Worm (Caenorhabditis elegans) whole organism, young adult: ENCODE results near the gene rga-4.

Source experiments
- B0035.1 ChIP-seq: sonication (generic microtip); optimal IDR thresholded peaks from 2 replicates; lab custom pipeline; 2016; ENCODE audit warnings: missing genetic modification characterization, mild to moderate bottlenecking, missing compliant biosample characterization, missing genotype, missing genetic modification reagents
- B0336.3 ChIP-seq: fragments of 200-800 bp; sonication (Bioruptor generic); IDR thresholded peaks from 2 replicates; pipeline ENCODE4 v1.3.6; 2022; ENCODE audit warnings: missing genetic modification characterization, missing compliant biosample characterization
- D2030.7 ChIP-seq: fragments of 200-800 bp; sonication (Bioruptor generic); IDR thresholded peaks from 2 replicates; pipeline ENCODE4 v1.3.6; 2022; ENCODE audit warnings: missing genetic modification reagents, missing genetic modification characterization, missing compliant biosample characterization
- F10E7.11 ChIP-seq: sonication (generic microtip); optimal IDR thresholded peaks from 2 replicates; lab custom pipeline; 2017; ENCODE audit warnings: mild to moderate bottlenecking, missing genetic modification characterization, moderate library complexity, missing compliant biosample characterization
- F23B12.7 ChIP-seq: sonication (generic microtip); optimal IDR thresholded peaks from 2 replicates; lab custom pipeline; 2017; ENCODE audit warnings: missing genetic modification characterization, mild to moderate bottlenecking, missing compliant biosample characterization, antibody characterized with exemption, moderate library complexity; ENCODE audit not compliant: insufficient read depth
- F39B2.1 ChIP-seq: fragments of 200-800 bp; sonication (Bioruptor generic); IDR thresholded peaks from 2 replicates; pipeline ENCODE4 v1.3.6; 2022; ENCODE audit warnings: missing genetic modification reagents, missing genetic modification characterization, missing compliant biosample characterization
- aptf-2 ChIP-seq: fragments of 200-800 bp; sonication (Bioruptor generic); conservative IDR thresholded peaks from 2 replicates; pipeline ENCODE4 v1.3.6; 2022; ENCODE audit warnings: missing genetic modification reagents, missing genetic modification characterization, missing compliant biosample characterization
- atf-7 ChIP-seq: sonication (generic microtip); optimal IDR thresholded peaks from 2 replicates; lab custom pipeline; 2017; ENCODE audit warnings: mild to moderate bottlenecking, missing genetic modification characterization, missing compliant biosample characterization
- attf-6 ChIP-seq: fragments of 200-800 bp; sonication (Bioruptor generic); IDR thresholded peaks from 2 replicates; pipeline ENCODE4 v1.3.6; 2022; ENCODE audit warnings: missing genetic modification reagents, missing genetic modification characterization, missing compliant biosample characterization
- ccch-3 ChIP-seq: fragments of 200-800 bp; sonication (Bioruptor generic); optimal IDR thresholded peaks from 2 replicates; lab custom pipeline; 2018; ENCODE audit warnings: mild to moderate bottlenecking, missing genetic modification characterization, missing compliant biosample characterization
- cebp-2 ChIP-seq: fragments of 200-800 bp; sonication (Bioruptor generic); IDR thresholded peaks from 2 replicates; pipeline ENCODE4 v1.3.6; 2022; ENCODE audit warnings: missing genetic modification characterization, missing compliant biosample characterization
- ceh-100 ChIP-seq: fragments of 200-800 bp; sonication (Bioruptor generic); IDR thresholded peaks from 2 replicates; pipeline ENCODE4 v1.3.6; 2022; ENCODE audit warnings: missing genetic modification reagents, missing genetic modification characterization, missing compliant biosample characterization
- ceh-40 ChIP-seq: fragments of 200-800 bp; sonication (Bioruptor generic); IDR thresholded peaks from 2 replicates; pipeline ENCODE4 v1.3.6; 2022; ENCODE audit warnings: missing genetic modification characterization, missing compliant biosample characterization
- ceh-58 ChIP-seq: fragments of 200-800 bp; sonication (Bioruptor generic); IDR thresholded peaks from 2 replicates; pipeline ENCODE4 v1.3.6; 2022; ENCODE audit warnings: missing genetic modification characterization, missing compliant biosample characterization
- chd-7 ChIP-seq: sonication (generic microtip); optimal IDR thresholded peaks from 2 replicates; lab custom pipeline; 2016; ENCODE audit warnings: mild to moderate bottlenecking, missing genetic modification characterization, moderate library complexity, missing compliant biosample characterization
- efl-1 ChIP-seq: fragments of 150-350 bp; optimal IDR thresholded peaks from 2 replicates; lab custom pipeline; 2014; ENCODE audit warnings: missing biosample characterization, missing genetic modification reagents, missing genetic modification characterization
- egl-44 ChIP-seq: fragments of 200-800 bp; sonication (Bioruptor generic); IDR thresholded peaks from 2 replicates; pipeline ENCODE4 v1.3.6; 2022; ENCODE audit warnings: missing genetic modification reagents, missing genetic modification characterization, missing compliant biosample characterization
- egrh-3 ChIP-seq: fragments of 200-800 bp; sonication (Bioruptor generic); IDR thresholded peaks from 2 replicates; pipeline ENCODE4 v1.3.6; 2022; ENCODE audit warnings: missing genetic modification reagents, missing genetic modification characterization, missing compliant biosample characterization
- gei-17 ChIP-seq: fragments of 200-800 bp; sonication (Bioruptor generic); optimal IDR thresholded peaks from 2 replicates; lab custom pipeline; 2018; ENCODE audit warnings: mild to moderate bottlenecking, missing genetic modification characterization, missing compliant biosample characterization
- hlh-26 ChIP-seq: fragments of 200-800 bp; sonication (Bioruptor generic); conservative IDR thresholded peaks from 2 replicates; pipeline ENCODE4 v1.3.6; 2022; ENCODE audit warnings: missing genetic modification reagents, missing genetic modification characterization, missing compliant biosample characterization
- hmg-20 ChIP-seq: fragments of 200-800 bp; sonication (Bioruptor generic); IDR thresholded peaks from 2 replicates; pipeline ENCODE4 v1.3.6; 2022; ENCODE audit warnings: missing genetic modification reagents, missing genetic modification characterization, missing compliant biosample characterization
- hrde-1 ChIP-seq: sonication (generic microtip); optimal IDR thresholded peaks from 2 replicates; lab custom pipeline; 2016; ENCODE audit warnings: missing genetic modification characterization, mild to moderate bottlenecking, missing compliant biosample characterization, moderate library complexity, missing genotype, missing genetic modification reagents, borderline replicate concordance
- lag-1 ChIP-seq: fragments of 200-800 bp; sonication (Bioruptor generic); IDR thresholded peaks from 2 replicates; pipeline ENCODE4 v1.3.6; 2022; ENCODE audit warnings: missing genetic modification reagents, missing genetic modification characterization, missing compliant biosample characterization
- let-526 ChIP-seq: fragments of 200-800 bp; sonication (Bioruptor generic); IDR thresholded peaks from 2 replicates; pipeline ENCODE4 v1.3.6; 2022; ENCODE audit warnings: missing genetic modification reagents, missing genetic modification characterization, missing compliant biosample characterization
- lin-40 ChIP-seq: sonication (generic microtip); optimal IDR thresholded peaks from 2 replicates; lab custom pipeline; 2016; ENCODE audit warnings: missing genetic modification characterization, mild to moderate bottlenecking, missing compliant biosample characterization, missing genotype, missing genetic modification reagents
- lir-1 ChIP-seq: fragments of 200-800 bp; sonication (Bioruptor generic); conservative IDR thresholded peaks from 2 replicates; pipeline ENCODE4 v1.3.6; 2022; ENCODE audit warnings: missing genetic modification reagents, missing genetic modification characterization, missing compliant biosample characterization
- mcd-1 ChIP-seq: fragments of 200-800 bp; sonication (Bioruptor generic); IDR thresholded peaks from 2 replicates; pipeline ENCODE4 v1.3.6; 2022; ENCODE audit warnings: missing genetic modification reagents, missing genetic modification characterization, missing compliant biosample characterization
- mes-4 ChIP-seq: sonication (generic microtip); optimal IDR thresholded peaks from 2 replicates; lab custom pipeline; 2016; ENCODE audit warnings: missing genotype, missing genetic modification characterization, missing compliant biosample characterization
- nfyb-1 ChIP-seq: fragments of 200-800 bp; sonication (Bioruptor generic); IDR thresholded peaks from 2 replicates; pipeline ENCODE4 v1.3.6; 2022; ENCODE audit warnings: missing genetic modification reagents, missing genetic modification characterization, missing compliant biosample characterization
- nhr-27 ChIP-seq: fragments of 200-800 bp; sonication (Bioruptor generic); optimal IDR thresholded peaks from 2 replicates; lab custom pipeline; 2018; ENCODE audit warnings: mild to moderate bottlenecking, missing genetic modification characterization, moderate library complexity, missing compliant biosample characterization
- snpc-1.1 ChIP-seq: sonication (generic microtip); optimal IDR thresholded peaks from 2 replicates; lab custom pipeline; 2017; ENCODE audit warnings: missing genetic modification characterization, mild to moderate bottlenecking, missing compliant biosample characterization, antibody characterized with exemption, moderate library complexity, missing genotype, missing genetic modification reagents; ENCODE audit not compliant: insufficient read depth
- snpc-1.3 ChIP-seq: sonication (generic microtip); optimal IDR thresholded peaks from 2 replicates; lab custom pipeline; 2017; ENCODE audit warnings: missing genetic modification characterization, mild to moderate bottlenecking, missing compliant biosample characterization, antibody characterized with exemption, moderate library complexity, missing genotype, missing genetic modification reagents; ENCODE audit not compliant: insufficient read depth
- unc-130 ChIP-seq: sonication (generic microtip); optimal IDR thresholded peaks from 2 replicates; lab custom pipeline; 2016; ENCODE audit warnings: missing genetic modification reagents, missing genetic modification characterization, missing compliant biosample characterization
- unc-62 ChIP-seq: fragments of 150-350 bp; optimal IDR thresholded peaks from 2 replicates; lab custom pipeline; 2014; ENCODE audit warnings: missing biosample characterization, missing genetic modification reagents, missing genetic modification characterization
- ztf-18 ChIP-seq: sonication (generic microtip); optimal IDR thresholded peaks from 2 replicates; lab custom pipeline; 2016; ENCODE audit warnings: missing genotype, mild to moderate bottlenecking, missing genetic modification characterization, missing compliant biosample characterization
- ztf-26 ChIP-seq: sonication (generic microtip); optimal IDR thresholded peaks from 2 replicates; lab custom pipeline; 2017; ENCODE audit warnings: missing genetic modification characterization, missing compliant biosample characterization
- ztf-28 ChIP-seq: fragments of 200-800 bp; sonication (Bioruptor generic); IDR thresholded peaks from 2 replicates; pipeline ENCODE4 v1.3.6; 2022; ENCODE audit warnings: missing genetic modification reagents, missing genetic modification characterization, missing compliant biosample characterization

The rga-4 gene

DNA sequence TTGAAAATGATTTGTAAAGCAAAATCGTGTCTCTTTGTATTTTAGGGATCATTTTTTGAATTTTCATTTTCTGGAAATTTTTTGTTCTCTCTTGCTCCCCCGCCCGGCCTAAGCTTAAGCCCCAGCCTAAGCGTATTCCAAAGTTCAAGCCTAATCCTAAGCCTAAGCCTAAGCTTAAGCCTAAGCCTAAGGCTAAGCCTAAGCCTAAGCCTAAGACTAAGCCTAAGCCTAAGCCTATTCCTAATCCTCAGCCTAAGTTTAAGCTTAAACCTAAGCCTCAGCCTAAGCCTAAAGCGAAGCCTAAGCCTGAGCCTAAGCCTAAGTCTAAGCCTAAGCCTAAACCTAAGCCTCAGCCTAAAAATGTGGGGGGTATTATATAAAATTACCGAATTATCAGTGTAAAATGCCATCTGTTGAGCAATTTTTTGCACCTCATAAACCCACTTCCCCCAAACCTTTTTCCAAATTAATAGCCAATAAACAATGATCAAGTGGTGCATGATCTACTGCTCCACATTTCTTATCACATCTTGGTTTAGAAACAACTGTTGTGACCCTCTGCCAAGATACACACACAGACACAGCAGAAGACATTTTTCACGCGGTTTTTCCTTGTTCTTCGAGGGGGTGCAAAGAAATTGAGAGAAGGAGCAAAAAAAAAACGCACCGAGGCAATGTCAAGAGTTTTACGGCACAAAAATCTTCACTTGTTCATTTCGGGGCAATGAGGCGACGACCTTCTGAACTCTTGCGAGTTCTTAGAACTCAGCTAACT, 41.6 kb downstream of the rga-4 start:
- no peak for TF ChIP-seq lin-40
- TF ChIP-seq ceh-40 (GFP tag; lab: Robert Waterston, UW): no peak
- TF ChIP-seq mes-4 (tag; lab: Kevin White, UChicago): no peak
- TF ChIP-seq B0336.3 (GFP tag; lab: Robert Waterston, UW): no peak
- no peak for TF ChIP-seq atf-7 (tag; lab: Kevin White, UChicago)
- no peak for TF ChIP-seq snpc-1.3 (tag; lab: Kevin White, UChicago)
- TF ChIP-seq egrh-3 (GFP tag; lab: Robert Waterston, UW): no peak
- TF ChIP-seq attf-6: no peak
- TF ChIP-seq chd-7 (tag; lab: Kevin White, UChicago): no peak
- TF ChIP-seq F39B2.1 (GFP tag; lab: Robert Waterston, UW): no peak
- no peak for TF ChIP-seq efl-1 (GFP tag; lab: Kevin White, UChicago)
- TF ChIP-seq nhr-27 (tag; lab: Kevin White, UChicago): no peak

DNA sequence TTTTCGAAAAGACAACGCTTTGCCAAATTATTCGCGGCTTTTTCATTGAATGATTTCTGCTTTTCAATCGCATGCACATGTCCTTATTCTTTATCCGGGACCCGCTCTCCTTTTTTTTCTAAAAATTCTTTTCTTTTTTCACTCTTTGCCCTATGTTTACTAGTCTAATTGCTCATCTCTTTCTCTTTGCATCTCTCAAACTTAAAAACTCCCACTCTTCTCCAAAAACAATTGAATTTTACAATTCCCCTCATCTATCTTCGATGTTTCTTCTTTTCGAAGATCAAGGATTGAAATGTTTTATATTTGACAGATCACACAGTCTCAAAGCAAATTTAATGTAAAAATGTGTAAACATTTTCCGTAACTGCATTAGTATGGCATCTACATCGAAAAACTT, 45.4 kb downstream of the rga-4 start:
- TF ChIP-seq cebp-2 (GFP tag; lab: Robert Waterston, UW) (no peak), ztf-26 (tag; lab: Kevin White, UChicago) (no peak), unc-130 (GFP tag; lab: Kevin White, UChicago) (no peak), ceh-58 (GFP tag; lab: Robert Waterston, UW) (no peak), ztf-28 (GFP tag; lab: Robert Waterston, UW) (no peak), D2030.7 (GFP tag; lab: Robert Waterston, UW) (no peak), aptf-2 (no peak), F23B12.7 (tag; lab: Kevin White, UChicago) (no peak), egl-44 (GFP tag; lab: Robert Waterston, UW) (no peak), F10E7.11 (tag; lab: Kevin White, UChicago) (no peak), atf-7 (tag; lab: Kevin White, UChicago) (no peak)
- TF ChIP-seq, all 124 proteins: peak for 0

DNA sequence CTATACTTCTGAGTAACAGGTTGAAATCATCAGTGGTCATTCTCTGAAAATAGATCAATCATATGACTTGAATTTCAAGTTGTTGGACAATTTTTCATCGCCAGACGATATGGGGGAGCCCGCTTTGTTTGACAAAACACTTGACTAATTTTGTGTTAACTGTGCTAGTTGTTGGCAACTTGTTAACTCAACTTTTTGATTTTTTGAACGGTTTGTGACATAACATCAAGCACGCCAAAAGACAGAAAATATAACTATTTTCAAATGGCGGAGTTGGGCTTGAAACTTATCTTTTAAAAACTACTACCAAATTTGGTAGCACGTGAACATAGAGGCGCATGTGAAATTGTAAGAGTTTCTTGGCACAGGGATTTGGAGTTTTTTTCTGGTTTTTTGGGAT, 47.2 kb downstream of the rga-4 start:
- TF ChIP-seq lag-1 (GFP tag; lab: Robert Waterston, UW) (no peak), hmg-20 (GFP tag; lab: Robert Waterston, UW) (no peak), ccch-3 (GFP tag; lab: Kevin White, UChicago) (no peak)

DNA sequence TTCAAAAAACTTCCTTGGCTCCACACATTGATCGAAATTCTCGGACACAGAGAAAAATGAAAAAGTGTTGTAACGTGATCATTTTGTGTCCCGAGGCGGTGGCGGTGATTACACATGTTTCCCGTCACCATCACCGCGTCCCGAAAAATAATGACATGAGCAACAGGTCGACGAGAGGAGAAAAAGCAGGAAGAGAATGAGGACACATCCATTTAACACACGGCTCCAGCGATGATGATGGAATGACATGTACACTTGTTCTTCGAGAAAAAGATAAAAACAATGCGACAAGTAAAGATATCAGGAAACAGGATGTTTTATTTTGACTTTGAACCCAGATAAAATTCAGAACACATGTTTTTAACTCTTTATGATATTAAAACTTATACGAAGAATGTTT, 55.7 kb downstream of the rga-4 start:
- TF ChIP-seq lir-1 (GFP tag; lab: Robert Waterston, UW) (no peak), ceh-58 (GFP tag; lab: Robert Waterston, UW) (no peak), hlh-26 (GFP tag; lab: Robert Waterston, UW) (no peak), mcd-1 (GFP tag; lab: Robert Waterston, UW) (no peak), gei-17 (GFP tag; lab: Kevin White, UChicago) (no peak), B0035.1 (tag; lab: Kevin White, UChicago) (no peak), nhr-27 (tag; lab: Kevin White, UChicago) (no peak), nfyb-1 (GFP tag; lab: Robert Waterston, UW) (no peak), snpc-1.1 (tag; lab: Kevin White, UChicago) (no peak), ceh-100 (no peak), hrde-1 (no peak), unc-62 (no peak), ztf-18 (no peak), atf-7 (tag; lab: Kevin White, UChicago) (no peak), D2030.7 (GFP tag; lab: Robert Waterston, UW) (no peak), let-526 (no peak), F10E7.11 (tag; lab: Kevin White, UChicago) (no peak)
